Worm (Caenorhabditis elegans): Measurements from ENCODE around the gene clec-83.

DNA sequence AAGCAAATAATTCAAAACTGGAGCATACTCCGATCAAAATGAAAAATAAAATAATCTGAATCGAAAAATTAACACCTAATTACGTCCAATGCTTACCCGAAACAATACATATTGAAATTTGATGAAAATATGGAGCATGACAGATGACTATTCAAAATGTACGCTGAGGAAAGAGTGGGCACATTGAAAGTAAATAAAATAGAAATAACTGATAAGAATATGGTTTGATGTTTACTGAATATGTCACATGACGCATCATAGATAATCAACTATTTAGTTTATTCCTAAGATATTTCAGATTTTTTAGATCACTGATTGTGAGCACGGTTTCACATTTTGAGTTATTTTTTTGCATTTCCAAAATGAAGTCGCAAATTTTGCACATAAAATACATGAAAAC is 42.9 kb downstream of the clec-83 start, which contains the start of gene Y54G2A.52:
- TF ChIP-seq tbp1 (GFP tag; optimal IDR thresholded peaks at IDR 0.05) (no peak), K12H6.12 (tag; optimal IDR thresholded peaks at IDR 0.05) (no peak), hmg-20 (GFP tag; IDR thresholded peaks at IDR 0.05) (no peak), egl-18 (GFP tag; IDR thresholded peaks at IDR 0.05) (no peak), pha-4 (tag; optimal IDR thresholded peaks at IDR 0.05) (no peak)
